Worm (Caenorhabditis elegans) whole organism, L3 larva: ENCODE results near the gene sru-29.

Experiments used
- ceh-9 ChIP-seq: sonication (generic microtip); optimal IDR thresholded peaks from 2 replicates; lab custom pipeline; 2018; ENCODE audit warnings: missing biosample characterization, missing genetic modification characterization
- pqm-1 ChIP-seq: fragments of 150-350 bp; optimal IDR thresholded peaks from 2 replicates; lab custom pipeline; 2017; ENCODE audit warnings: missing biosample characterization, missing genetic modification characterization, inconsistent platforms

ce11 chrV:9763759-9764158 lies 47.5 kb upstream of the sru-29 start:
- TF ChIP-seq ceh-9 (tag; lab: Kevin White, UChicago) (no peak), pqm-1 (tag; lab: Kevin White, UChicago) (no peak)
